Worm (Caenorhabditis elegans) whole organism, L3 larva: ENCODE results near the gene irld-33.

Experiments used
- R02D3.7 ChIP-seq: fragments of 150-350 bp; optimal IDR thresholded peaks from 2 replicates; lab custom pipeline; 2014; ENCODE audit warnings: missing biosample characterization, missing genetic modification characterization
- ZK546.5 ChIP-seq: sonication (generic microtip); optimal IDR thresholded peaks from 2 replicates; lab custom pipeline; 2017; ENCODE audit warnings: missing biosample characterization, missing genetic modification characterization
- aly-2 ChIP-seq: fragments of 150-350 bp; optimal IDR thresholded peaks from 2 replicates; lab custom pipeline; 2014; ENCODE audit warnings: missing biosample characterization, missing genetic modification characterization
- ceh-28 ChIP-seq: fragments of 150-350 bp; optimal IDR thresholded peaks from 2 replicates; lab custom pipeline; 2014; ENCODE audit warnings: missing biosample characterization, missing genetic modification reagents, missing genetic modification characterization
- ceh-82 ChIP-seq: fragments of 150-350 bp; optimal IDR thresholded peaks from 2 replicates; lab custom pipeline; 2014; ENCODE audit warnings: missing biosample characterization, missing genetic modification characterization
- daf-12 ChIP-seq: fragments of 150-350 bp; optimal IDR thresholded peaks from 2 replicates; lab custom pipeline; 2014; ENCODE audit warnings: missing biosample characterization, missing genetic modification reagents, missing genetic modification characterization
- egl-27 ChIP-seq: sonication (generic microtip); optimal IDR thresholded peaks from 4 replicates; lab custom pipeline; 2017; ENCODE audit warnings: missing biosample characterization, missing genetic modification reagents, missing genetic modification characterization
- egl-5 ChIP-seq: fragments of 150-350 bp; optimal IDR thresholded peaks from 2 replicates; lab custom pipeline; 2017; ENCODE audit warnings: missing biosample characterization, missing genetic modification reagents, missing genetic modification characterization, inconsistent platforms
- elt-3 ChIP-seq, 3 experiments: fragments of 150-350 bp in 1 of 3; sonication (generic microtip) in 2 of 3; optimal IDR thresholded peaks; 2 replicates in 2 of 3; 4 replicates in 1 of 3; lab custom pipeline; 2014 to 2017; ENCODE audit warnings: missing biosample characterization in 3 of 3, missing genetic modification characterization in 3 of 3
- eor-1 ChIP-seq, 2 experiments: fragments of 150-350 bp; optimal IDR thresholded peaks; 2 replicates each; lab custom pipeline; 2014 to 2018; ENCODE audit warnings: missing biosample characterization in 2 of 2, missing genetic modification characterization in 2 of 2
- fkh-10 ChIP-seq: sonication (generic microtip); optimal IDR thresholded peaks from 2 replicates; lab custom pipeline; 2017; ENCODE audit warnings: missing biosample characterization, missing genetic modification reagents, missing genetic modification characterization
- fkh-2 ChIP-seq: fragments of 150-350 bp; optimal IDR thresholded peaks from 2 replicates; lab custom pipeline; 2014; ENCODE audit warnings: missing biosample characterization, missing genetic modification reagents, missing genetic modification characterization
- fos-1 ChIP-seq: fragments of 150-350 bp; optimal IDR thresholded peaks from 2 replicates; lab custom pipeline; 2014; ENCODE audit warnings: missing biosample characterization, missing genetic modification characterization
- hmg-11 ChIP-seq: sonication (generic microtip); optimal IDR thresholded peaks from 2 replicates; lab custom pipeline; 2016; ENCODE audit warnings: missing genetic modification characterization, missing compliant biosample characterization
- lin-15B ChIP-seq: fragments of 150-350 bp; optimal IDR thresholded peaks from 2 replicates; lab custom pipeline; 2014; ENCODE audit warnings: missing biosample characterization, missing genetic modification characterization
- lsy-12 ChIP-seq: sonication (generic microtip); optimal IDR thresholded peaks from 2 replicates; lab custom pipeline; 2016; ENCODE audit warnings: mild to moderate bottlenecking, missing genetic modification characterization, missing compliant biosample characterization
- mdl-1 ChIP-seq: fragments of 150-350 bp; optimal IDR thresholded peaks from 2 replicates; lab custom pipeline; 2014; ENCODE audit warnings: missing biosample characterization, missing genetic modification characterization
- nhr-12 ChIP-seq: fragments of 150-350 bp; optimal IDR thresholded peaks from 2 replicates; lab custom pipeline; 2014; ENCODE audit warnings: missing biosample characterization, missing genetic modification characterization
- nhr-237 ChIP-seq: fragments of 150-350 bp; optimal IDR thresholded peaks from 2 replicates; lab custom pipeline; 2014; ENCODE audit warnings: missing biosample characterization, missing genetic modification characterization
- nhr-25 ChIP-seq: sonication (generic microtip); optimal IDR thresholded peaks from 2 replicates; lab custom pipeline; 2017; ENCODE audit warnings: missing biosample characterization, missing genetic modification characterization
- nhr-28 ChIP-seq: fragments of 150-350 bp; optimal IDR thresholded peaks from 2 replicates; lab custom pipeline; 2014; ENCODE audit warnings: missing biosample characterization, missing genetic modification characterization
- nhr-43 ChIP-seq: sonication (generic microtip); optimal IDR thresholded peaks from 2 replicates; lab custom pipeline; 2016; ENCODE audit warnings: mild to moderate bottlenecking, missing genetic modification characterization, missing compliant biosample characterization; ENCODE audit not compliant: poor library complexity, severe bottlenecking
- nhr-67 ChIP-seq: fragments of 150-350 bp; optimal IDR thresholded peaks from 2 replicates; lab custom pipeline; 2014; ENCODE audit warnings: missing biosample characterization, missing genetic modification characterization
- nhr-76 ChIP-seq: fragments of 150-350 bp; sonication (generic microtip); optimal IDR thresholded peaks from 5 replicates; lab custom pipeline; 2014; ENCODE audit warnings: missing biosample characterization, missing genetic modification characterization
- pqm-1 ChIP-seq: fragments of 150-350 bp; optimal IDR thresholded peaks from 2 replicates; lab custom pipeline; 2017; ENCODE audit warnings: missing biosample characterization, missing genetic modification characterization, inconsistent platforms
- sea-2 ChIP-seq: fragments of 150-350 bp; sonication (generic microtip); optimal IDR thresholded peaks from 4 replicates; lab custom pipeline; 2014; ENCODE audit warnings: missing biosample characterization, missing genetic modification reagents, missing genetic modification characterization
- snpc-4 ChIP-seq: fragments of 150-350 bp; optimal IDR thresholded peaks from 2 replicates; lab custom pipeline; 2014; ENCODE audit warnings: missing biosample characterization, missing genetic modification characterization
- tbx-2 ChIP-seq: sonication (generic microtip); optimal IDR thresholded peaks from 2 replicates; lab custom pipeline; 2016; ENCODE audit warnings: mild to moderate bottlenecking, missing genetic modification characterization, missing compliant biosample characterization
- unc-39 ChIP-seq: sonication (generic microtip); optimal IDR thresholded peaks from 4 replicates; lab custom pipeline; 2017; ENCODE audit warnings: missing biosample characterization, missing genetic modification characterization
- unc-62 ChIP-seq: fragments of 150-350 bp; sonication (generic microtip); optimal IDR thresholded peaks from 4 replicates; lab custom pipeline; 2014; ENCODE audit warnings: missing biosample characterization, missing genetic modification reagents, missing genetic modification characterization
- zag-1 ChIP-seq: fragments of 150-350 bp; optimal IDR thresholded peaks from 2 replicates; lab custom pipeline; 2014; ENCODE audit warnings: missing biosample characterization, missing genetic modification characterization
- ztf-11 ChIP-seq: fragments of 150-350 bp; optimal IDR thresholded peaks from 2 replicates; lab custom pipeline; 2014; ENCODE audit warnings: missing biosample characterization, missing genetic modification characterization
- ztf-4 ChIP-seq: fragments of 150-350 bp; optimal IDR thresholded peaks from 2 replicates; lab custom pipeline; 2014; ENCODE audit warnings: missing biosample characterization, missing genetic modification characterization

The irld-33 gene

DNA sequence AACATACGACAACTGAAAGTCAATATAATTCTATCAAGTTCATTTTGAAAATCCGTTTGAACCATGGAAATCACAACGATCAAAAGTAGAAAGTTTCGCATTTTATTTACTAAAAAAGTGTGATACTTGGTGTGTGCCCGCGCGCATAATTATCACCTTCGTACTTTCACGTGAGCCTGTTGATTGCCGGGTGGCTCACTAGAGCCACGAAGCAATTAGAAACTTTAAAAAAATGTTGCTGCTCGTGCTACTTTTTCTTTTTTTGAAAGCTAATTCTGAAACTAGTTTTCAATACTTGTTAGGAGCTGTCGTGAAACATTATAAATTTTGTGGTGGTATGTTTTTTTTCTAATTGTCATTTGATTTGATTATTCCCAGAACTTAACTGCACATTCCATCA, at the start of gene irld-33, which contains the start of gene irld-9:
irld-33 (plus strand) TSS at position 209 of the 400 bp plus-strand sequence.
irld-9 (minus strand) TSS at position 101 of the 400 bp plus-strand sequence.
- TF ChIP-seq zag-1 (tag; lab: Kevin White, UChicago) (no peak), R02D3.7 (tag; lab: Kevin White, UChicago) (no peak), tbx-2 (tag; lab: Kevin White, UChicago) (no peak), fos-1 (tag; lab: Kevin White, UChicago) (no peak), egl-27 (no peak), nhr-67 (tag; lab: Kevin White, UChicago) (no peak), mdl-1 (tag; lab: Kevin White, UChicago) (no peak), unc-62 (GFP tag; lab: Kevin White, UChicago) (no peak), nhr-43 (no peak), ztf-11 (no peak), hmg-11 (no peak), nhr-76 (tag; lab: Kevin White, UChicago) (no peak)

DNA sequence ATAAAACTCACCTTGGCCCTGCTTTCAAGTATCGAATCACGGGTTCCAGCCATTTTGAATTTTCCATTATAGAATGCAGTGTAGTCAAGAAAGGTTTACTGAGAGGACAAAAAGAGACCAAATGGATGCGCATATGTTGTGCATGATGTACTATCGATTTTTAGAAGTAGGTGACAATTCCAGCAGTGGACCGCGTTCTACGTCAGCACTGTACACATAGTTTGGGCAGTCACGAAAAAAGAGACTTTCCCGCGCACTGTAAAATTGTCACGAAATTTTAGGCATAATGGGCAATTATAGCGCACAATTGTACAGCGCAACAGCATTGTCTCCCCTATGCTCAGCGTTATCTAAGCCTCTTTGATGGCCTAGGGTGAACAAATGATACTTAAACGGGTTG, 47.8 kb upstream of the irld-33 start, which contains the start of gene fbxc-22:
fbxc-22 (minus strand) TSS at position 101 of the 400 bp plus-strand sequence.
- no peak for TF ChIP-seq nhr-76 (tag; lab: Kevin White, UChicago)
- no peak for TF ChIP-seq daf-12 (tag; lab: Kevin White, UChicago)
- no peak for TF ChIP-seq unc-39 (tag; lab: Kevin White, UChicago)
- TF ChIP-seq lsy-12 (tag; lab: Kevin White, UChicago): no peak
- no peak for TF ChIP-seq ZK546.5 (tag; lab: Kevin White, UChicago)
- TF ChIP-seq nhr-25 (tag; lab: Kevin White, UChicago): no peak
- TF ChIP-seq elt-3 (tag; optimal IDR thresholded peaks at IDR 0.05; lab: Kevin White, UChicago): no peak
- TF ChIP-seq nhr-28 (tag; lab: Kevin White, UChicago): no peak
- no peak for TF ChIP-seq nhr-43
- no peak for TF ChIP-seq ceh-82 (tag; lab: Kevin White, UChicago)
- TF ChIP-seq unc-62 (GFP tag; lab: Kevin White, UChicago): no peak
- TF ChIP-seq, all 47 proteins: peak for 0

DNA sequence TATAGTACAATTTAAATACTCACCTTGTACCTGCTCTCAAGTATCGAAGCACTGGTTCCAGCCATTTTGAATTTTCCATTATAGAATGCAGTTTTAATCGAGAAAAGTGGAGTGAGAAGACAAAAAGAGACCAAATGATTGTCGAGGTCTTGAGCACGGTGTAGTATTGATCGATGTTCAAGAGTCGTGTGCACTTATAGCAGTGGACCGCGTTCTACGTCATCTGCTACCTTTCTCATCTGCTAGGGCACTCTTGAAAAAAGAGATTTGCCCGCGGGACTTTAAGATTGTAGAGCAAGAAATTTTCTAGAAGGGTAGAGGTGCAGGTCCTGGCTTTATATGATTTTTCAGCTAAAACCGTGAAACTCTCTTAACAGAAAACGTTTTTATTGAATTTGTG, 46.0 kb upstream of the irld-33 start, which contains the start of gene fbxc-21:
fbxc-21 (minus strand) TSS at position 101 of the 400 bp plus-strand sequence.
- no peak for TF ChIP-seq nhr-12
- no peak for TF ChIP-seq nhr-25 (tag; lab: Kevin White, UChicago)
- no peak for TF ChIP-seq nhr-76 (tag; lab: Kevin White, UChicago)
- no peak for TF ChIP-seq nhr-43
- no peak for TF ChIP-seq R02D3.7 (tag; lab: Kevin White, UChicago)

DNA sequence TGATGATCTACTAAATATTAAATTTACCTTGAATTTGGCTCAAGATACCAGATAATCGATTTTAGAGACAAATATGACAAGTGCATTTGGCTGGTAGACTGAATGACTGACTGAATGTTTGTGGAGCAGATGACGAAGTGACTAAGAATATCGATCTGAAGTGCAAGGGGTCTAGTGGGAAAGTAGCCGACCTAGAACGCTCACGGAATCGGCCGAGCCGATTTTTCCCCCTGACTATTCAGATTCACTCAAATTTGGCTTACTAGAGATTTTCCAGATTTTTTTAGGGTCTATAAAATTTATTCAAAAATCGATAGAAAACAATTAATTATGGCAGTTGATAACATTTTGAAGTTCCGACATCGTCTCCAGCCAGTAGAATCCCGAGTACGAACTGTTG, 44.3 kb upstream of the irld-33 start, which contains the start of gene fbxc-26:
fbxc-26 (minus strand) TSS at position 101 of the 400 bp plus-strand sequence.
- no peak for TF ChIP-seq ceh-28
- TF ChIP-seq hmg-11: no peak

DNA sequence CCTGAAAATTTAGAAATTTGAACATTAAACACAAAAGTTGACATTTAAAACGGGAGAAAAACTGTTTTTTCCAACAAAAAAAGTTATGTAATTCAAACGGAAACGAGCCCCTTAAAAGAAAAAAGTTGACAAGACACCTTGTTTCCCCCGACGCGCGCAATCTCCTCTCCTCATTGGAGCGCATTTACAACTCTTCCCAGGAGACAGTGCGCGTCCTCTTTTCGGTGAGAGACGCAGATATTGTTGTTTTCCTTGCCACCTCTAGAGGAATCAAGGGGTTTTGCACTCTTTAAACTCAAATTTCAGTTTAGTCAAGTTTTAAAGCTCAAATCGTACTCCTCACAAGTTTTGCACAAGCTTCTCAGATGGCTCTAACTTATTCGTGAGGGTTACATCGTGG, 43.0 kb upstream of the irld-33 start, which contains the start of gene F58E1.13:
F58E1.13 (minus strand) TSS at position 12 of the 400 bp plus-strand sequence.
- TF ChIP-seq lsy-12 (tag; lab: Kevin White, UChicago) (no peak), nhr-25 (tag; lab: Kevin White, UChicago) (no peak), eor-1 (tag; optimal IDR thresholded peaks at IDR 0.05; lab: Kevin White, UChicago) (no peak), nhr-43 (no peak), pqm-1 (tag; lab: Kevin White, UChicago) (no peak), sea-2 (GFP tag; lab: Kevin White, UChicago) (no peak), nhr-76 (tag; lab: Kevin White, UChicago) (no peak), ztf-4 (tag; lab: Kevin White, UChicago) (no peak), ceh-28 (no peak), aly-2 (tag; lab: Kevin White, UChicago) (no peak), fkh-2 (tag; lab: Kevin White, UChicago) (no peak), fkh-10 (GFP tag; lab: Kevin White, UChicago) (no peak), nhr-237 (no peak), snpc-4 (no peak), egl-5 (no peak), lin-15B (no peak), unc-39 (tag; lab: Kevin White, UChicago) (no peak), unc-62 (GFP tag; lab: Kevin White, UChicago) (no peak), ZK546.5 (tag; lab: Kevin White, UChicago) (no peak), fos-1 (tag; lab: Kevin White, UChicago) (no peak)
- TF ChIP-seq, all 47 proteins: peak for 0
